Worm (Caenorhabditis elegans): ENCODE data around the gene C44H9.7.
A peak's percentile ranks its signal among the peaks of the same experiment; 100 is the strongest.

C44H9.7 gene

DNA sequence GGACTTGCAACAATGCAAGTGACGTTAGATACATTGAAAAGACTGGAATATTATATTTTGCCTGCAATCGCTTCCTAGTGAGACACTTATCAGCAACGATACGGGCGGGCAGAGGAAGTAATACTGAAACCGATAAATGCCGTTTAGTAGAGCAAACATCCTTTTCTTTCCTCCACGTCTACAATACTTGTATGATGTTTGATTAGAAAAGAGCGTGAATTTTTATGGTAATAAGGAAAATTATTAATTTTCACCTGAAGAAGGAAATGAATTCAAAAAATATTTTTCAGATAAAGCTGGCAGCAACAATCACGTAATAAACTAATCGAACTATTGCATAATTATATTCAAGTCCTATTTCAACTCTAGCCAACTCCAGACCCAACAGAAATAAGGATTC is at the start of gene C44H9.7:
C44H9.7 (minus strand) TSS at position 101 of the 400 bp plus-strand sequence.
- peak; percentile 5 for TF ChIP-seq elt-2 (tag; optimal IDR thresholded peaks at IDR 0.05)
- TF ChIP-seq lin-35 (GFP tag; optimal IDR thresholded peaks at IDR 0.05): no peak

DNA sequence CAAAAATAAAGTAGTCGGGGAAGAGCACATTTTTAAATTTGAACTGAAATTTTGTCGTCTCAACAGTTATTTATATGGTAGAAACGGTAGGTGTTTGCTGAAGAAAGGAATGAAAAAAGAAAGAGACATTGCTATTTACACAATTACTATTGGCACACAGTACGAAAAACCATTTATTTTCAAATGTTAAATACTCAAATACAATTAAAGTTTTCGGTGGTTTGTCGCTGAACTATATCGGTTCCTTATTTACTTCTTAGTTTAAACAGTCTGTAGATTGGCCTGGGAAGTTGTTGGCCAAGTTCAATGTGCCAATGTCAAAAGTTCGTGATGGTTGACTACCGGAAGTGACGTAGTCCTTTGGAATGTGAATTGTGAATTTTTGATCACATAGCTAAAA is 49.4 kb upstream of the C44H9.7 start, which contains the start of gene ttr-27:
ttr-27 (minus strand) TSS at position 45 of the 400 bp plus-strand sequence.
- TF ChIP-seq ama-1 (optimal IDR thresholded peaks at IDR 0.05) (no peak), nhr-85 (tag) (no peak), C34B4.2 (tag; optimal IDR thresholded peaks at IDR 0.05) (no peak), nhr-12 (tag; optimal IDR thresholded peaks at IDR 0.05) (no peak), alr-1 (tag; optimal IDR thresholded peaks at IDR 0.05; ENCODE audit: borderline replicate concordance) (no peak), lin-35 (GFP tag; optimal IDR thresholded peaks at IDR 0.05) (no peak), egl-27 (tag; optimal IDR thresholded peaks at IDR 0.05) (no peak), fkh-4 (tag; optimal IDR thresholded peaks at IDR 0.05; ENCODE audit: borderline replicate concordance) (no peak), dsc-1 (tag; optimal IDR thresholded peaks at IDR 0.05) (no peak), tbx-2 (tag; optimal IDR thresholded peaks at IDR 0.05) (peak; percentile 36), mab-9 (GFP tag; IDR thresholded peaks at IDR 0.05) (no peak), efl-1 (optimal IDR thresholded peaks at IDR 0.05) (no peak), efl-1 (GFP tag; optimal IDR thresholded peaks at IDR 0.05 in 1 of 2) (peak in 1 of 2 experiments; percentile 12), unc-130 (tag; optimal IDR thresholded peaks at IDR 0.05) (no peak), lin-39 (tag; optimal IDR thresholded peaks at IDR 0.05) (no peak), lin-14 (GFP tag; optimal IDR thresholded peaks at IDR 0.05) (peak; percentile 34), nhr-77 (tag; optimal IDR thresholded peaks at IDR 0.05) (peak; percentile 23)

- TF ChIP-seq mab-9 (GFP tag; IDR thresholded peaks at IDR 0.05): 0 out of 2 replicates have a peak, but pooled peaks have one; percentile 19
- TF ChIP-seq fkh-4 (tag; optimal IDR thresholded peaks at IDR 0.05; ENCODE audit: borderline replicate concordance): no peak
- no peak for TF ChIP-seq nhr-12 (tag; optimal IDR thresholded peaks at IDR 0.05)
- peak; percentile 60 for TF ChIP-seq fkh-10 (GFP tag; optimal IDR thresholded peaks at IDR 0.05)
- no peak for TF ChIP-seq unc-130 (tag; optimal IDR thresholded peaks at IDR 0.05)
- no peak for TF ChIP-seq unc-30 (tag; optimal IDR thresholded peaks at IDR 0.05)
- no peak for TF ChIP-seq lin-13 (GFP tag; optimal IDR thresholded peaks at IDR 0.05)
- TF ChIP-seq blmp-1 (tag; optimal IDR thresholded peaks at IDR 0.05): peak; percentile 64
- no peak for TF ChIP-seq lin-35 (GFP tag; optimal IDR thresholded peaks at IDR 0.05)
- TF ChIP-seq lin-14 (GFP tag; optimal IDR thresholded peaks at IDR 0.05): peak; percentile 66
- TF ChIP-seq lin-39 (tag; optimal IDR thresholded peaks at IDR 0.05): no peak
- no peak for TF ChIP-seq lir-3 (tag; optimal IDR thresholded peaks at IDR 0.05; ENCODE audit: poor library complexity)
Observed at ce11 chrV:12901301-12901700, 46.6 kb upstream of the C44H9.7 start.

DNA sequence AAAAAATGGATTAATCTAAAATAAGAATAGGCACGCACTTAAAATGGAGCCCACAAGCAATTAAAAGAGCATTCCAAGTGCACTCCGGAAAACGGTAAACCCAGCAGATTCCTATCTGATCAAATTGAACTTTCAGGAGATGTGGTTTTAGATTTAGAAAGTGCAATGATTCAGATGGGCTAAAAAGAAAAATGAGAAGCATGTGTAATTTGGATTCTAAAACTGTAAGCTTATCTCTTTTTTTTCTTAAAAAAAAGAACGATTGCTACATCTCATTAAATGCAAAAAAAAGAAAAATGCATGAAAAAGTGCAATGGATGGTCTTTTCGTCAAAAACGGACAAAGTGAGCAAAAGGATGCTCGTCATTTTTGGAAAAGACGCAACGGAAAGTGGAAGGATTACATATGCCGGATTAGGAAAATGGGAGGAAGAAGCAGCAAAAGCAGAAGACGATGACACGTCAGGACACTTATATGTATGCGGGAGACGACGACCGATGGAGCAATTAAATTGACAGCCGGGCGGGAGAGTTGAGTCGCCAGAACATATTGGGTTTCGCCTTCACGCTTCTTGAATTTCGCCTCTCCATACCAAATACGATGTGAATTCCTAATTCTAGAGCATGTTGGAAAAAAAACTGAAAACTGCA is 44.0 kb upstream of the C44H9.7 start:
- TF ChIP-seq unc-30 (tag; optimal IDR thresholded peaks at IDR 0.05) (no peak), ceh-82 (tag; optimal IDR thresholded peaks at IDR 0.05) (peak in 1 of 3 experiments; percentile 12), hpl-2 (GFP tag; optimal IDR thresholded peaks at IDR 0.05) (no peak), dsc-1 (tag; optimal IDR thresholded peaks at IDR 0.05) (peak; percentile 33), ceh-63 (GFP tag; optimal IDR thresholded peaks at IDR 0.05) (peak; percentile 13), egl-13 (tag; optimal IDR thresholded peaks at IDR 0.05) (peak; percentile 8), efl-1 (optimal IDR thresholded peaks at IDR 0.05) (no peak), efl-1 (GFP tag; optimal IDR thresholded peaks at IDR 0.05 in 1 of 2) (peak in 1 of 2 experiments; percentile 60), lin-14 (GFP tag; optimal IDR thresholded peaks at IDR 0.05) (peak; percentile 41), pax-3 (tag; optimal IDR thresholded peaks at IDR 0.05) (peak; percentile 32)

DNA sequence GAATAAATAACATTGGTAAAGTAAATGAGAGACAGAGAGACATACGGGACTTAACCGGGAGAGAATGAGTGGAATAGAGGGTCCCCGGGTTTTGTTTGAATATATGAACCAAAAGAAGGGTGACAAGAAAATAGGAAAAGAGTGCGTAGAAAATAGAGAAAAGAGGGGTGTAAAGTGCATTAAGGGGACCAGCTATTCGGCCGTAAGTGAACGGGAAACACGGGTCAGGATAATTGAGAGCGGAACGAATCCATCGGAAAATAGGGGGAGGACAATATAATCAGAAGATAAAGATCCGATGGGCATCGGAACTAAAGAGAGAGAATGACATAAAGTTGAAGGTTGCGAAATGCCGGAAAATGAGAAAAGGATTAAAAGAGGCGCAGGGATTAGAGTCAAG is 42.7 kb upstream of the C44H9.7 start:
- TF ChIP-seq C16A3.4 (tag; optimal IDR thresholded peaks at IDR 0.05) (no peak), zag-1 (tag; optimal IDR thresholded peaks at IDR 0.05) (no peak), mdl-1 (tag; optimal IDR thresholded peaks at IDR 0.05) (no peak), efl-1 (optimal IDR thresholded peaks at IDR 0.05) (no peak), efl-1 (GFP tag; optimal IDR thresholded peaks at IDR 0.05 in 1 of 2) (no peak), dpl-1 (GFP tag; optimal IDR thresholded peaks at IDR 0.05) (no peak), fos-1 (tag; optimal IDR thresholded peaks at IDR 0.05) (no peak), nhr-85 (tag) (no peak)
